Fruit fly (Drosophila melanogaster): ENCODE data around the gene Tak1.

The Tak1 gene

DNA sequence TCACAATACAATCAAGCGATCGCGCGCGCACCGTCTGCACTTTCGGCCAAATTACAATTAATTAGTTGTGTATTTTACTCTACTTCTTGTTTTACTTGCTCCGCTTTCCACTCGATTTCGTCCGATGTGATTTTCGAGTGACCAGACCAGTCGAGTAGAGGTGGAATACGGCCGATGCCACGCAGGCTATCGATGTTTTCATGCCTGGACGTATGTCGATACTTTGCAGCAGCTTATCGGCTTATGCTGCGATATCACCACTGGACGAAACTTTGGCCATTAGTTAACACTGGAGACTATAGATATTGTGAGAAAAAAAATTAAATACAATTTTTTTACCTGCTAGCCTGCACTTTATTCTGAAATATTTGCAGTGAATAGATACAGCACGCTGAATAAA is 14.2 kb downstream of the Tak1 start, which contains the start of gene RhoGAP19D (continued):
- TF ChIP-seq ems (GFP tag; optimal IDR thresholded peaks at IDR 0.05): peak; percentile 51
- peak; percentile 12 for TF ChIP-seq CG4820 (GFP tag; optimal IDR thresholded peaks at IDR 0.05)
- TF ChIP-seq CG10959 (GFP tag; IDR thresholded peaks at IDR 0.05): peak; percentile 14; the same call in 1 of the 2 replicates
- TF ChIP-seq Gsc (GFP tag; IDR thresholded peaks at IDR 0.05): no peak
- peak; percentile 25 for TF ChIP-seq CG15269 (tag; optimal IDR thresholded peaks at IDR 0.05)
- peak; percentile 14 for TF ChIP-seq sd (tag; optimal IDR thresholded peaks at IDR 0.05)
- peak; percentile 66 for TF ChIP-seq CG13894 (tag; optimal IDR thresholded peaks at IDR 0.05)
- TF ChIP-seq GATAe (GFP tag; conservative IDR thresholded peaks at IDR 0.05): peak; percentile 47; the same call in 1 of the 2 replicates
- peak; percentile 14 for TF ChIP-seq Hey (tag; optimal IDR thresholded peaks at IDR 0.05)
- no peak for TF ChIP-seq wor (GFP tag; IDR thresholded peaks at IDR 0.05)
- no peak for TF ChIP-seq gsb-n (tag; optimal IDR thresholded peaks at IDR 0.05)
- TF ChIP-seq peb (GFP tag; IDR thresholded peaks at IDR 0.05): no peak
- TF ChIP-seq ATbp (GFP tag; optimal IDR thresholded peaks at IDR 0.05): no peak
- peak; percentile 82 for TF ChIP-seq CG11456 (GFP tag; IDR thresholded peaks at IDR 0.05)
- peak; percentile 82 for TF ChIP-seq CG12659 (GFP tag; optimal IDR thresholded peaks at IDR 0.05)
- no peak for TF ChIP-seq CG16815 (GFP tag; optimal IDR thresholded peaks at IDR 0.05)
- peak; percentile 58 to 62 for TF ChIP-seq Pdp1 (GFP tag; optimal IDR thresholded peaks at IDR 0.05)
- peak; percentile 71 for TF ChIP-seq CG6272 (GFP tag; IDR thresholded peaks at IDR 0.05)
- peak; percentile 38; the same call in 1 of the 2 replicates for TF ChIP-seq CG10366 (GFP tag; IDR thresholded peaks at IDR 0.05)
- TF ChIP-seq jumu (GFP tag; optimal IDR thresholded peaks at IDR 0.05): peak; percentile 54
- TF ChIP-seq knrl (GFP tag; IDR thresholded peaks at IDR 0.05; ENCODE audit: partially characterized antibody): peak; percentile 93
- TF ChIP-seq CG3995 (GFP tag; optimal IDR thresholded peaks at IDR 0.05): peak; percentile 88
- no peak for TF ChIP-seq CG12299 (tag; optimal IDR thresholded peaks at IDR 0.05)
- no peak for TF ChIP-seq CG3407 (GFP tag; optimal IDR thresholded peaks at IDR 0.05)
- TF ChIP-seq ab (GFP tag; optimal IDR thresholded peaks at IDR 0.05): no peak
- TF ChIP-seq ap (GFP tag; IDR thresholded peaks at IDR 0.05): no peak
- no peak for TF ChIP-seq CkIIα-i1 (GFP tag; IDR thresholded peaks at IDR 0.05)
- TF ChIP-seq grau (tag; optimal IDR thresholded peaks at IDR 0.05): peak; percentile 47
- peak; percentile 73 for TF ChIP-seq lilli (GFP tag; optimal IDR thresholded peaks at IDR 0.05)
- peak; percentile 61 for TF ChIP-seq E2f2 (GFP tag; IDR thresholded peaks at IDR 0.05)
- TF ChIP-seq Dek (tag; optimal IDR thresholded peaks at IDR 0.05): peak; percentile 25
- TF ChIP-seq Hmr (GFP tag; optimal IDR thresholded peaks at IDR 0.05): peak; percentile 81
- TF ChIP-seq gsb (GFP tag; IDR thresholded peaks at IDR 0.05): no peak
- peak; percentile 88 for TF ChIP-seq HmgD (GFP tag; optimal IDR thresholded peaks at IDR 0.05)
- peak; percentile 42 for TF ChIP-seq nmo (GFP tag; optimal IDR thresholded peaks at IDR 0.05)
- no peak for TF ChIP-seq Hand (GFP tag; optimal IDR thresholded peaks at IDR 0.05)
- TF ChIP-seq CG5953 (GFP tag; IDR thresholded peaks at IDR 0.05): 0 out of 2 replicates have a peak, but pooled peaks have one; percentile 37
- 0 out of 2 replicates have a peak, but pooled peaks have one; percentile 9 for TF ChIP-seq Drgx (GFP tag; IDR thresholded peaks at IDR 0.05)
- TF ChIP-seq kah (GFP tag; optimal IDR thresholded peaks at IDR 0.05): no peak
- TF ChIP-seq NC2α (GFP tag; optimal IDR thresholded peaks at IDR 0.05): no peak
- no peak for TF ChIP-seq CG3065 (GFP tag; optimal IDR thresholded peaks at IDR 0.05)
- no peak for TF ChIP-seq ewg (GFP tag; optimal IDR thresholded peaks at IDR 0.05)
- peak; percentile 39; the same call in 1 of the 2 replicates for TF ChIP-seq CG14441 (GFP tag; IDR thresholded peaks at IDR 0.05)
- TF ChIP-seq CG9609 (GFP tag; optimal IDR thresholded peaks at IDR 0.05): peak; percentile 67
- peak; percentile 22 for TF ChIP-seq CG30020 (tag; optimal IDR thresholded peaks at IDR 0.05)
- TF ChIP-seq Ptx1 (GFP tag; IDR thresholded peaks at IDR 0.05): peak; percentile 65
- no peak for TF ChIP-seq CG31441 (GFP tag; IDR thresholded peaks at IDR 0.05)
- peak; percentile 93 for TF ChIP-seq chinmo (GFP tag; IDR thresholded peaks at IDR 0.05; ENCODE audit: partially characterized antibody)
- peak; percentile 86 for TF ChIP-seq nerfin-2 (GFP tag; IDR thresholded peaks at IDR 0.05; ENCODE audit: partially characterized antibody)
- no peak for TF ChIP-seq CG10147 (GFP tag; optimal IDR thresholded peaks at IDR 0.05)
- TF ChIP-seq vfl (GFP tag; optimal IDR thresholded peaks at IDR 0.05): peak; percentile 66
